Worm (Caenorhabditis elegans): ENCODE results near the gene rimb-1.

The rimb-1 gene

DNA sequence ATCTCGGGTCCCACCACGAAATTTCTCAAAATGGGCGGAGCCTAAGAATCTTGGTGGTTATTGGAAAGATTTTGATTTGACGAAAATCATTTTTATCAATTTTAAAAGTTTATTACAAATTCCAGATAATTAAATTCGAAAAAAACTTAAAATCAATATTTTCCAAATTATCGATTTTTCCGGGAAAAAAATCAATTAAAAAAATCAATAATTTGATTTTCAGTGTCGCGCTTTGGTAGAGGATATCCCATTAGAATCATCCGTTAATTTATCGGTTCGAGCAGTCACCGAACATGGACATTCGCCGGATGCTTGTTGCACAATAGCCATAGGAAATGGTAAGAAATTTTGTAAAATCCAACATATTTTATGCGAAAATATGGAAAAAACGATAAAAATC lies 5.3 kb downstream of the rimb-1 start:
- TF ChIP-seq blmp-1 (tag; optimal IDR thresholded peaks at IDR 0.05) (no peak), unc-62 (GFP tag; optimal IDR thresholded peaks at IDR 0.05) (no peak), ztf-11 (tag; optimal IDR thresholded peaks at IDR 0.05) (no peak), nhr-11 (tag; optimal IDR thresholded peaks at IDR 0.05) (no peak), tbx-2 (tag; optimal IDR thresholded peaks at IDR 0.05) (no peak), snpc-4 (tag; optimal IDR thresholded peaks at IDR 0.05) (no peak), lir-3 (tag; optimal IDR thresholded peaks at IDR 0.05; ENCODE audit: poor library complexity) (no peak), nhr-77 (tag; optimal IDR thresholded peaks at IDR 0.05) (no peak)

DNA sequence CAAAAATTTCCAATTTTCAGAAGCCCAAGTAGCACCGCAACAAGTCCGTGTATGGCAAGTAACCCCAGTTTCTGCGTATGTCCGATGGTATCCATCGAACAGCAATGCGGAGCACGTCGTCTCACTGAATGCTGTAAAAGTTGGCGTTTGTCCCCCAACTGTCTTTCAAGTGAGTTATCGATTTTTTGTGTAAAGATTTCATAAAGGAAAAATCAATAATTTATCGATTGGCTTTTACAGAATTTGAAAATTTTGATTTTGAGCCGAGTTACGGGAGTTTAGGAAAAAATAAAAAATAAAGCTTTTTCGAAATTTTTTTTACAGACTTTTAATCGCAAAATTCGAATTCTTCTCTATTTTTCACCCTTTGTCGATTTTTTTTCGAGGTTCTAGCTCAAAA lies 6.0 kb downstream of the rimb-1 start:
- no peak for TF ChIP-seq unc-98 (GFP tag; IDR thresholded peaks at IDR 0.05)
- no peak for TF ChIP-seq fos-1 (tag; optimal IDR thresholded peaks at IDR 0.05)
- TF ChIP-seq lin-14 (GFP tag; optimal IDR thresholded peaks at IDR 0.05): no peak
- no peak for TF ChIP-seq nhr-11 (tag; optimal IDR thresholded peaks at IDR 0.05)
- no peak for TF ChIP-seq nhr-19 (GFP tag; conservative IDR thresholded peaks at IDR 0.05)
- no peak for TF ChIP-seq unc-30 (tag; optimal IDR thresholded peaks at IDR 0.05)
- TF ChIP-seq swsn-7 (tag; optimal IDR thresholded peaks at IDR 0.05): no peak
- no peak for TF ChIP-seq nhr-71 (tag; optimal IDR thresholded peaks at IDR 0.05)
- no peak for TF ChIP-seq nhr-237 (tag; optimal IDR thresholded peaks at IDR 0.05)

DNA sequence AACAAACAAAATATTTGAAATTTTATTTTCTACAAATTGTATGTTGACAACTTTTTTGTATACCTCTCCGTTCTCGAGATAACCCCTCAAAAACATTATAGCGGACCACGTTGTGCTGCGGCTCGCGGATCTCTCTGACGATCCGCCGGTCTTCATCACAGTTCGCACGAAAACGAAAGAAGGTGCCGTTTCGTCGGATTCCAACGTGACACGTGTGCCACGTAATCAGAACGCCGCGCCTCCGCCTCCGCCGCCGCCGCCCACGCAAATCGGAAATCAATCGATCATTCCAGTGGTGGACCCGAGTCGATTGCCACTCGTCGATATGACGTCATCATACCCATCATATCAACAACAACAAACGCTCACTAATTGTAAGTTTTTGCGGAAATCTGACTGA lies 11.3 kb downstream of the rimb-1 start:
- TF ChIP-seq ets-5 (GFP tag; IDR thresholded peaks at IDR 0.05) (0 out of 2 replicates have a peak, but pooled peaks have one; percentile 46), zip-4 (GFP tag; optimal IDR thresholded peaks at IDR 0.05) (no peak)

DNA sequence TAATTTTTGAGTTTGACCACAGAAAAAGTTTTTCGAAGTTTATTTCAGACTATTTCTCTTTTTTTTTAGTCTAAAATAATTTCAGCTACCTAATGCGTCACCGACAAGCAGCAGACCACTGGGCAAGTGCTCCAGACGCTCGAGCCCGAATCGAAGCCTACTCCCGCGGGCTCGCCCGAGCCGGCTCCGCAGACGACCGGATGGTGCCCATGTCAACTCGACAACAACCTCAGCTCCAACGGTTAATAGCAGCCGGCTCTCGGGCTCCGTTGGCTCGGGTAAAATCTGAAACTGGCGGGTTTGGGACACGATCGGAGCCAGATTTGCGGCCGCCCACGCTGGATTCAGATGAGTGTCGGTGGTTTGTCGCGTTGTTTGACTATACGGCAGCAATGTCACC lies 14.9 kb downstream of the rimb-1 start:
- TF ChIP-seq C04F5.9 (tag; optimal IDR thresholded peaks at IDR 0.05) (no peak), efl-1 (optimal IDR thresholded peaks at IDR 0.05) (no peak), efl-1 (GFP tag; optimal IDR thresholded peaks at IDR 0.05 in 1 of 2) (peak in 1 of 2 experiments; percentile 47)

DNA sequence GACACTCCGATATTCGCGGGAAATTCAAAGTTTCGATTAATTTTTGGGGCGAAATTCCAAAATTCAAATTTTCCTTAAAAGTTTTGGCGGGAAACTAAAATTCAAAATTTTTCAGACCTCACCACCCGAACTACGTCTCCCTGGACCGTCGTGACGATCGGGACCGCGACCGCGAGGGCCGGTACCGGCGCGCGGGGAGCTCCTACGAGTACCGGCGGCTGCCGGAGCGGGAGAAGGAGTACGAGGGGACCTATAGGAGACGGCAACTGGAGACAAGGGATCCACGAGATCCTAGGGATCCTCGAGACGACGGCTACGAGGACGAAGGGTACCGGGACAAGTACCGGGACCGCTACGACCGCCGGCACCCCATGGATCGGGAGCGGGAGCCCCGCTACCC lies 16.3 kb downstream of the rimb-1 start:
- no peak for TF ChIP-seq fkh-10 (GFP tag; optimal IDR thresholded peaks at IDR 0.05)
- TF ChIP-seq nhr-19 (GFP tag; conservative IDR thresholded peaks at IDR 0.05): no peak
- TF ChIP-seq sptf-1 (tag; optimal IDR thresholded peaks at IDR 0.05): no peak
- no peak for TF ChIP-seq nhr-237 (tag; optimal IDR thresholded peaks at IDR 0.05)

DNA sequence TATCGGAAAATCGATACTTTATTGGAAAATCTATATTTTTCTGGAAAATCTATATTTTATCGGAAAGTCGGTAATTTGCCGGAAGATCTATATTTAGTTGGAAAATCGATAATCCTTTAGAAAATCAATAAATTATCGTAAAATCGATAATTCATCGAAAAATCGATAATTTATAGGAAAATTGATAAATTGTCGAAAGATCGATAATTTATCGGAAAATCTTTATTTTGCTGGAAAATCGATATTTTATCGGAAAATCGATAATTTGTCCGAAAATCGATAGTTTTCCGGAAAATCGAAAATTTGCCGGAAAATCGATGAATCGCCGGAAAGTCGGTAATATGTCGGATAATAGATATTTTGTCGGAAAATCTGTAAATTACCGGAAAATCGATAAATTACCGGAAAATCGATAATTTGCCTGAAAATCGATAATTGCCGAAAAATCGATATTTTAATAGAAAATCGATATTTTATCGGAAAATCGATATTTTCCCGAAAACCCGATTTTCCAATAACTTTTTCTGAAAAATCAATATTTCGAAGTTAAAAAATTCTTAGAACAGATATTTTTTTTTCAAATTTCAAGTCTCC lies 17.4 kb downstream of the rimb-1 start:
- TF ChIP-seq mep-1 (tag; optimal IDR thresholded peaks at IDR 0.05) (no peak), efl-3 (GFP tag; optimal IDR thresholded peaks at IDR 0.05) (no peak), xbp-1 (tag; optimal IDR thresholded peaks at IDR 0.05) (no peak), fkh-8 (tag; optimal IDR thresholded peaks at IDR 0.05) (no peak), rnt-1 (tag; optimal IDR thresholded peaks at IDR 0.05) (no peak), nhr-76 (tag; optimal IDR thresholded peaks at IDR 0.05) (no peak), lir-3 (tag; optimal IDR thresholded peaks at IDR 0.05; ENCODE audit: poor library complexity) (no peak), irx-1 (tag; optimal IDR thresholded peaks at IDR 0.05) (no peak), F16B12.6 (tag; optimal IDR thresholded peaks at IDR 0.05) (no peak), jun-1 (tag; optimal IDR thresholded peaks at IDR 0.05) (no peak), alr-1 (tag; optimal IDR thresholded peaks at IDR 0.05; ENCODE audit: borderline replicate concordance) (no peak), mab-9 (GFP tag; IDR thresholded peaks at IDR 0.05) (no peak), unc-30 (tag; optimal IDR thresholded peaks at IDR 0.05) (no peak), snpc-4 (tag; optimal IDR thresholded peaks at IDR 0.05) (no peak), aly-2 (tag; optimal IDR thresholded peaks at IDR 0.05) (no peak), nhr-20 (tag; optimal IDR thresholded peaks at IDR 0.05) (no peak), elt-3 (tag; optimal IDR thresholded peaks at IDR 0.05) (no peak)

All from whole organism, L1 larva.